Worm (Caenorhabditis elegans) whole organism, late embryonic: ENCODE measurements around the gene ubxn-4.

Experiments used
- K02D7.2 ChIP-seq: sonication (generic microtip); optimal IDR thresholded peaks from 2 replicates; lab custom pipeline; 2017; ENCODE audit warnings: mild to moderate bottlenecking, missing genetic modification characterization, missing compliant biosample characterization
- ceh-19 ChIP-seq: fragments of 200-800 bp; sonication (Bioruptor generic); optimal IDR thresholded peaks from 2 replicates; lab custom pipeline; 2018; ENCODE audit warnings: mild to moderate bottlenecking, missing genetic modification characterization, missing compliant biosample characterization
- ceh-30 ChIP-seq: fragments of 150-350 bp; optimal IDR thresholded peaks from 2 replicates; lab custom pipeline; 2014; ENCODE audit warnings: missing biosample characterization, missing genetic modification characterization
- ceh-31 ChIP-seq: sonication (generic microtip); optimal IDR thresholded peaks from 2 replicates; lab custom pipeline; 2016; ENCODE audit warnings: missing genetic modification characterization, missing compliant biosample characterization
- ceh-6 ChIP-seq: fragments of 200-800 bp; sonication (Bioruptor generic); optimal IDR thresholded peaks from 2 replicates; lab custom pipeline; 2018; ENCODE audit warnings: mild to moderate bottlenecking, missing genetic modification characterization, missing compliant biosample characterization
- nfya-1 ChIP-seq: sonication (generic microtip); optimal IDR thresholded peaks from 2 replicates; lab custom pipeline; 2017; ENCODE audit warnings: missing genetic modification characterization, mild to moderate bottlenecking, missing compliant biosample characterization, antibody characterized with exemption, moderate library complexity
- pqm-1 ChIP-seq: sonication (generic microtip); optimal IDR thresholded peaks from 2 replicates; lab custom pipeline; 2016; ENCODE audit warnings: missing genetic modification characterization, missing compliant biosample characterization
- ref-2 ChIP-seq: sonication (generic microtip); optimal IDR thresholded peaks from 2 replicates; lab custom pipeline; 2016; ENCODE audit warnings: missing genetic modification characterization, missing compliant biosample characterization
- sdc-2 ChIP-seq: sonication (generic microtip); optimal IDR thresholded peaks from 2 replicates; lab custom pipeline; 2016; ENCODE audit warnings: missing genotype, missing genetic modification characterization, missing compliant biosample characterization
- sox-2 ChIP-seq: fragments of 200-800 bp; sonication (Bioruptor generic); IDR thresholded peaks from 2 replicates; pipeline ENCODE4 v1.3.6; 2022; ENCODE audit warnings: missing genetic modification reagents, missing genetic modification characterization, missing compliant biosample characterization
- ttx-3 ChIP-seq: sonication (generic microtip); optimal IDR thresholded peaks from 2 replicates; lab custom pipeline; 2016; ENCODE audit warnings: missing genetic modification reagents, missing genetic modification characterization, missing compliant biosample characterization
- unc-55 ChIP-seq: sonication (generic microtip); optimal IDR thresholded peaks from 2 replicates; lab custom pipeline; 2017; ENCODE audit warnings: missing biosample characterization, missing genetic modification reagents, missing genetic modification characterization

ubxn-4 gene

DNA sequence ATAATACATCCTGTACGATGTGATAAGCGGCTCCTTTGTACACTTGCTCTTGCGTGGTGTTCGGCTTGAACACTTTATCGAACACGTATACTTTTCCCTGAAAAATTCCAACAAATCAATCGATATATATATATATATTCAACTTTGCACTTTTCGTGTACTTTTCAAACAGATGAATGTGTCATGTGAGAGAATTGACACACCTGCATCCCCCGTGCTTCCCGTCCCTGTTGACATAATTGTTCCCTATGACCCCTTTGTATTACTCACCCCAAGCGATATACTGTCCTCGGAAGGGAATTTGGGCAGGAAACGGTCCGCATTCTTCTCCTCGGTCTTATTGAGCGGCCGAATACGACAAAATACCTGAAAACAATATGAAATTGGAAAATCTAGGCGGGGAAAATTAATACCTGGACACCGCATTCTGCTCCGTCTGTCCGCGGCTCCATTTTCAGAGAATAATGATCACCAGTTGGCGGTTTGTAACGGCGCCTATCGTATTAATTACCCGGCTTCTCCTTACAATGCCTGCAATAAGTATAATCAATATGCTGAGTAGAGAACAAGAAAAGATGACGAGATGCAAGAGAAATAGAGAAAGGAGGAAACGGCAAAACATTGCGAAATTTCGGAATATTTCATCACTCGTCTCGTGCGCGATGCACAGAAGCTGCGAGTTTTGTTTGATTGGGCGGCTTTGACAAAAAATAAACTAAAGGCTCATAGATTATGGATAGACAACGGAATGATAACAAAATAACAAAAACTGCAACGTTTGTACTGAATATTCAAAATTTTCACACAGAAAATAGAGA lies 50.5 kb downstream of the ubxn-4 start, which contains the start of gene unc-116 (continued):
- TF ChIP-seq ceh-19 (GFP tag; lab: Kevin White, UChicago) (no peak), ceh-30 (tag; lab: Kevin White, UChicago) (no peak), unc-55 (peak; percentile 59), sdc-2 (tag; lab: Kevin White, UChicago) (no peak), nfya-1 (tag; lab: Kevin White, UChicago) (peak; percentile 20), K02D7.2 (no peak), sox-2 (GFP tag; lab: Robert Waterston, UW) (peak; percentile 11; the same call in 1 of the 2 replicates), ttx-3 (tag; lab: Kevin White, UChicago) (no peak), ref-2 (tag; lab: Kevin White, UChicago) (no peak), ceh-31 (tag; lab: Kevin White, UChicago) (peak; percentile 5), pqm-1 (no peak), ceh-6 (no peak)
